Worm (Caenorhabditis elegans): ENCODE data around the gene srh-298.
"Not testable (repeated sequence)": the region's sequence is repeated elsewhere in the genome, so short reads cannot be mapped to it uniquely, and the experiment has no call there.

- not testable (repeated sequence) for TF ChIP-seq hmbx-1 (tag; optimal IDR thresholded peaks at IDR 0.05); ama-1 (optimal IDR thresholded peaks at IDR 0.05); tbx-37 (GFP tag; conservative IDR thresholded peaks at IDR 0.05); flt-1 (GFP tag; IDR thresholded peaks at IDR 0.05); tra-4 (tag; optimal IDR thresholded peaks at IDR 0.05); pes-1 (GFP tag; IDR thresholded peaks at IDR 0.05); hnd-1 (tag; optimal IDR thresholded peaks at IDR 0.05); ceh-36 (tag; optimal IDR thresholded peaks at IDR 0.05)
Observed at ce11 chrV:17865309-17865708, 46.6 kb downstream of the srh-298 start, which contains the start of gene Y59A8A.8.
